Fruit fly (Drosophila melanogaster): ENCODE measurements around the gene RhoGAP71E.

Gene RhoGAP71E

dm6 chr3L:15580487-15580886 lies 8.2 kb upstream of the RhoGAP71E start, which contains the start of the genes mrn and CG12301 (continued):
- TF ChIP-seq cad (GFP tag; optimal IDR thresholded peaks at IDR 0.05) (no peak), ssp (GFP tag; IDR thresholded peaks at IDR 0.05) (peak; percentile 84), CG11247 (GFP tag; IDR thresholded peaks at IDR 0.05) (peak; percentile 95), CG8089 (GFP tag; optimal IDR thresholded peaks at IDR 0.05) (peak; percentile 3), Abd-B (GFP tag; optimal IDR thresholded peaks at IDR 0.05) (no peak), CG3838 (GFP tag; optimal IDR thresholded peaks at IDR 0.05) (peak; percentile 47), grau (tag; optimal IDR thresholded peaks at IDR 0.05) (no peak), ap (GFP tag; IDR thresholded peaks at IDR 0.05) (peak; percentile 68), lilli (GFP tag; optimal IDR thresholded peaks at IDR 0.05) (peak; percentile 87), ftz-f1 (GFP tag; optimal IDR thresholded peaks at IDR 0.05) (peak; percentile 75), pros (GFP tag; optimal IDR thresholded peaks at IDR 0.05) (no peak), Ptx1 (GFP tag; IDR thresholded peaks at IDR 0.05) (peak; percentile 87), Camta (GFP tag; optimal IDR thresholded peaks at IDR 0.05) (peak; percentile 56), ham (GFP tag; IDR thresholded peaks at IDR 0.05) (peak; percentile 60; the same call in 1 of the 2 replicates), CG1602 (GFP tag; optimal IDR thresholded peaks at IDR 0.05) (peak; percentile 57), GATAe (GFP tag; conservative IDR thresholded peaks at IDR 0.05) (peak; percentile 81), CG12155 (GFP tag; optimal IDR thresholded peaks at IDR 0.05) (peak; percentile 82), Six4 (GFP tag; optimal IDR thresholded peaks at IDR 0.05) (peak; percentile 64), CG10267 (tag; optimal IDR thresholded peaks at IDR 0.05) (peak; percentile 73), CG10565 (GFP tag; optimal IDR thresholded peaks at IDR 0.05) (no peak), CG6654 (GFP tag; optimal IDR thresholded peaks at IDR 0.05) (peak; percentile 14), CG31388 (GFP tag; optimal IDR thresholded peaks at IDR 0.05) (peak; percentile 19), CG1792 (GFP tag; optimal IDR thresholded peaks at IDR 0.05) (peak; percentile 3), NC2β (GFP tag; optimal IDR thresholded peaks at IDR 0.05) (peak; percentile 33), chm (GFP tag; IDR thresholded peaks at IDR 0.05) (0 out of 2 replicates have a peak, but pooled peaks have one; percentile 48), Hey (tag; optimal IDR thresholded peaks at IDR 0.05) (no peak), Dfd (GFP tag; optimal IDR thresholded peaks at IDR 0.05) (no peak), CkIIα-i1 (GFP tag; IDR thresholded peaks at IDR 0.05) (no peak), amos (GFP tag; IDR thresholded peaks at IDR 0.05; ENCODE audit: partially characterized antibody) (peak; percentile 85), aop (GFP tag; IDR thresholded peaks at IDR 0.05) (no peak), ash1 (GFP tag; optimal IDR thresholded peaks at IDR 0.05) (no peak), tll (GFP tag; optimal IDR thresholded peaks at IDR 0.05) (no peak), Mad (GFP tag; optimal IDR thresholded peaks at IDR 0.05) (peak; percentile 70), jumu (GFP tag; optimal IDR thresholded peaks at IDR 0.05) (peak; percentile 44), TFAM (GFP tag; optimal IDR thresholded peaks at IDR 0.05) (no peak), CG8765 (GFP tag; IDR thresholded peaks at IDR 0.05) (peak; percentile 95), crol (GFP tag; IDR thresholded peaks at IDR 0.05) (no peak), Eip74EF (GFP tag; optimal IDR thresholded peaks at IDR 0.05) (no peak), disco-r (GFP tag; optimal IDR thresholded peaks at IDR 0.05) (peak; percentile 15), Sox100B (GFP tag; optimal IDR thresholded peaks at IDR 0.05) (no peak), CG12299 (tag; optimal IDR thresholded peaks at IDR 0.05) (peak; percentile 20), Gsc (GFP tag; IDR thresholded peaks at IDR 0.05) (peak; percentile 60; the same call in 1 of the 2 replicates), CG12391 (tag; optimal IDR thresholded peaks at IDR 0.05) (peak; percentile 81), CG15269 (tag; optimal IDR thresholded peaks at IDR 0.05) (no peak), Usf (GFP tag; optimal IDR thresholded peaks at IDR 0.05) (peak; percentile 23), sug (tag; optimal IDR thresholded peaks at IDR 0.05) (no peak), H15 (GFP tag; IDR thresholded peaks at IDR 0.05) (peak; percentile 95), Spps (tag; optimal IDR thresholded peaks at IDR 0.05) (peak; percentile 41), CG4617 (GFP tag; optimal IDR thresholded peaks at IDR 0.05; ENCODE audit: borderline replicate concordance) (peak; percentile 15), CG10654 (GFP tag; optimal IDR thresholded peaks at IDR 0.05) (peak; percentile 72), cwo (GFP tag; optimal IDR thresholded peaks at IDR 0.05) (peak; percentile 95)

All from whole organism, embryonic.